Fruit fly (Drosophila melanogaster) whole organism, pupa: Measurements from ENCODE around the gene LIMK1.

Experiments used
- CG12605 ChIP-seq: fragments of 200-800 bp; sonication (Bioruptor generic); IDR thresholded peaks from 2 replicates; pipeline ENCODE4 v1.3.6; 2022; ENCODE audit warnings: missing biosample characterization, missing genetic modification characterization
- CG14655 ChIP-seq: fragments of 200-800 bp; sonication (Bioruptor generic); optimal IDR thresholded peaks from 3 replicates; lab custom pipeline; 2017; ENCODE audit warnings: mild to moderate bottlenecking, missing biosample characterization, missing genetic modification reagents, missing genetic modification characterization
- CG17806 ChIP-seq: fragments of 200-800 bp; sonication (Bioruptor generic); optimal IDR thresholded peaks from 2 replicates; lab custom pipeline; 2018; ENCODE audit warnings: missing biosample characterization, mild to moderate bottlenecking, missing genetic modification characterization, moderate library complexity
- CG8159 ChIP-seq: fragments of 200-800 bp; sonication (Bioruptor generic); optimal IDR thresholded peaks from 3 replicates; lab custom pipeline; 2018; ENCODE audit warnings: missing biosample characterization, mild to moderate bottlenecking, missing genetic modification characterization, moderate library complexity
- EcR ChIP-seq: fragments of 200-800 bp; sonication (Bioruptor generic); optimal IDR thresholded peaks from 3 replicates; lab custom pipeline; 2019; ENCODE audit warnings: missing biosample characterization, missing genetic modification characterization, mild to moderate bottlenecking, moderate library complexity, missing genetic modification reagents
- Ets98B ChIP-seq: fragments of 200-800 bp; sonication (Bioruptor generic); IDR thresholded peaks from 2 replicates; pipeline ENCODE4 v1.3.6; 2022; ENCODE audit warnings: missing biosample characterization, missing genetic modification characterization
- Snoo ChIP-seq: fragments of 200-800 bp; sonication (Bioruptor generic); optimal IDR thresholded peaks from 3 replicates; lab custom pipeline; 2017; ENCODE audit warnings: missing biosample characterization, mild to moderate bottlenecking, missing genetic modification characterization, inconsistent platforms
- gl ChIP-seq: fragments of 200-800 bp; sonication (Bioruptor generic); optimal IDR thresholded peaks from 2 replicates; lab custom pipeline; 2018; ENCODE audit warnings: missing biosample characterization, mild to moderate bottlenecking, missing genetic modification characterization
- rn ChIP-seq: fragments of 200-800 bp; sonication (Bioruptor generic); IDR thresholded peaks from 2 replicates; pipeline ENCODE4 v1.3.6; 2022; ENCODE audit warnings: missing biosample characterization, missing genetic modification characterization

- peak; percentile 96 for TF ChIP-seq CG14655
- peak; percentile 77 for TF ChIP-seq Ets98B (GFP tag; lab: Robert Waterston, UW)
- peak; percentile 72; the same call in 1 of the 2 replicates for TF ChIP-seq rn
- peak; percentile 39 for TF ChIP-seq gl (tag; lab: Kevin White, UChicago)
- peak; percentile 88 for TF ChIP-seq CG8159 (tag; lab: Kevin White, UChicago)
- TF ChIP-seq EcR (GFP tag; lab: Kevin White, UChicago): peak; percentile 12
- TF ChIP-seq CG17806 (tag; lab: Kevin White, UChicago): peak; percentile 86
- peak; percentile 69 for TF ChIP-seq Snoo (tag; lab: Kevin White, UChicago)
- peak; percentile 61; the same call in 1 of the 2 replicates for TF ChIP-seq CG12605 (GFP tag; lab: Robert Waterston, UW)
These were observed 16.1 kb downstream of the LIMK1 start for dm6 chrX:12575827-12576408.
